Fruit fly (Drosophila melanogaster) whole organism, embryonic: ENCODE data around the gene jet.
A peak's percentile ranks its signal among the peaks of the same experiment; 100 is the strongest.

Experiments used
- Blimp-1 ChIP-seq: fragments of 200-800 bp; sonication (Bioruptor generic); optimal IDR thresholded peaks from 3 replicates; lab custom pipeline; 2018; ENCODE audit warnings: missing biosample characterization, missing genetic modification characterization, mild to moderate bottlenecking, moderate library complexity, missing genetic modification reagents
- CG1024 ChIP-seq: fragments of 200-800 bp; sonication (Bioruptor generic); IDR thresholded peaks from 2 replicates; pipeline ENCODE4 v1.3.6; 2022; ENCODE audit warnings: missing biosample characterization, missing genetic modification characterization
- CG11504 ChIP-seq: fragments of 200-800 bp; sonication (Bioruptor generic); optimal IDR thresholded peaks from 3 replicates; lab custom pipeline; 2019; ENCODE audit warnings: missing biosample characterization, mild to moderate bottlenecking, missing genetic modification characterization, moderate library complexity
- CG12071 ChIP-seq: fragments of 200-800 bp; sonication (Bioruptor generic); optimal IDR thresholded peaks from 3 replicates; lab custom pipeline; 2018; ENCODE audit warnings: missing biosample characterization, mild to moderate bottlenecking, missing genetic modification characterization
- CG12391 ChIP-seq: fragments of 200-800 bp; sonication (Bioruptor generic); optimal IDR thresholded peaks from 3 replicates; lab custom pipeline; 2018; ENCODE audit warnings: missing biosample characterization, mild to moderate bottlenecking, missing genetic modification characterization, moderate library complexity
- CG13296 ChIP-seq: fragments of 200-800 bp; sonication (Bioruptor generic); optimal IDR thresholded peaks from 3 replicates; lab custom pipeline; 2018; ENCODE audit warnings: missing biosample characterization, mild to moderate bottlenecking, missing genetic modification characterization
- CG15011 ChIP-seq: fragments of 200-800 bp; sonication (Bioruptor generic); optimal IDR thresholded peaks from 3 replicates; lab custom pipeline; 2018; ENCODE audit warnings: missing biosample characterization, mild to moderate bottlenecking, missing genetic modification characterization
- CG15269 ChIP-seq: fragments of 200-800 bp; sonication (Bioruptor generic); optimal IDR thresholded peaks from 2 replicates; lab custom pipeline; 2018; ENCODE audit warnings: missing biosample characterization, mild to moderate bottlenecking, missing genetic modification characterization, moderate library complexity
- CG1529 ChIP-seq: fragments of 200-800 bp; sonication (Bioruptor generic); optimal IDR thresholded peaks from 3 replicates; lab custom pipeline; 2018; ENCODE audit warnings: missing biosample characterization, missing genetic modification characterization
- CG15696 ChIP-seq: fragments of 200-800 bp; sonication (Bioruptor generic); optimal IDR thresholded peaks from 2 replicates; lab custom pipeline; 2019; ENCODE audit warnings: missing biosample characterization, mild to moderate bottlenecking, missing genetic modification characterization, moderate library complexity
- CG17361 ChIP-seq: fragments of 200-800 bp; sonication (Bioruptor generic); IDR thresholded peaks from 3 replicates; pipeline ENCODE4 v1.3.6; 2022; ENCODE audit warnings: missing biosample characterization, missing genetic modification characterization
- CG18262 ChIP-seq: fragments of 200-800 bp; optimal IDR thresholded peaks from 3 replicates; lab custom pipeline; 2019; ENCODE audit warnings: missing biosample characterization, mild to moderate bottlenecking, missing genetic modification characterization, moderate library complexity
- CG2202 ChIP-seq: fragments of 200-800 bp; sonication (Bioruptor generic); optimal IDR thresholded peaks from 2 replicates; lab custom pipeline; 2018; ENCODE audit warnings: missing biosample characterization, mild to moderate bottlenecking, missing genetic modification characterization
- CG2678 ChIP-seq: fragments of 200-800 bp; sonication (Bioruptor generic); optimal IDR thresholded peaks from 3 replicates; lab custom pipeline; 2019; ENCODE audit warnings: missing biosample characterization, mild to moderate bottlenecking, missing genetic modification characterization, moderate library complexity
- CG30431 ChIP-seq: fragments of 200-800 bp; sonication (Bioruptor generic); optimal IDR thresholded peaks from 2 replicates; lab custom pipeline; 2017; ENCODE audit warnings: missing biosample characterization, missing genetic modification characterization
- CG3281 ChIP-seq: fragments of 200-800 bp; sonication (Bioruptor generic); optimal IDR thresholded peaks from 3 replicates; lab custom pipeline; 2017; ENCODE audit warnings: missing biosample characterization, mild to moderate bottlenecking, missing genetic modification characterization
- CG3726 ChIP-seq: fragments of 200-800 bp; sonication (Bioruptor generic); IDR thresholded peaks from 3 replicates; pipeline ENCODE4, ENCODE4 v1.3.6; 2022; ENCODE audit warnings: missing biosample characterization, missing genetic modification characterization
- CG4328 ChIP-seq: fragments of 200-800 bp; sonication (Bioruptor generic); optimal IDR thresholded peaks from 3 replicates; lab custom pipeline; 2017; ENCODE audit warnings: missing biosample characterization, missing genetic modification reagents, missing genetic modification characterization
- CG4820 ChIP-seq: fragments of 200-800 bp; sonication (Bioruptor generic); optimal IDR thresholded peaks from 3 replicates; lab custom pipeline; 2016; ENCODE audit warnings: missing biosample characterization, missing genetic modification characterization
- CG5245 ChIP-seq: fragments of 200-800 bp; sonication (Bioruptor generic); optimal IDR thresholded peaks from 3 replicates; lab custom pipeline; 2016; ENCODE audit warnings: missing biosample characterization, missing genetic modification characterization
- CG7271 ChIP-seq: fragments of 200-800 bp; sonication (Bioruptor generic); optimal IDR thresholded peaks from 2 replicates; lab custom pipeline; 2018; ENCODE audit warnings: missing biosample characterization, mild to moderate bottlenecking, missing genetic modification characterization, moderate library complexity
- CG7745 ChIP-seq: fragments of 200-800 bp; sonication (Bioruptor generic); optimal IDR thresholded peaks from 2 replicates; lab custom pipeline; 2018; ENCODE audit warnings: missing biosample characterization, mild to moderate bottlenecking, missing genetic modification characterization, moderate library complexity
- CkIIα-i1 ChIP-seq: fragments of 200-800 bp; sonication (Bioruptor generic); IDR thresholded peaks from 2 replicates; pipeline ENCODE4 v1.3.6; 2022; ENCODE audit warnings: missing biosample characterization, missing genetic modification characterization
- CoRest ChIP-seq: fragments of 200-800 bp; sonication (Bioruptor generic); optimal IDR thresholded peaks from 3 replicates; lab custom pipeline; 2018; ENCODE audit warnings: missing biosample characterization, mild to moderate bottlenecking, missing genetic modification characterization, moderate library complexity
- D19A ChIP-seq: fragments of 200-800 bp; optimal IDR thresholded peaks from 3 replicates; lab custom pipeline; 2019; ENCODE audit warnings: missing biosample characterization, mild to moderate bottlenecking, missing genetic modification characterization, moderate library complexity
- Dbx ChIP-seq: fragments of 200-800 bp; sonication (Bioruptor generic); IDR thresholded peaks from 3 replicates; pipeline ENCODE4 v1.3.6; 2022; ENCODE audit warnings: missing biosample characterization, missing genetic modification characterization
- Dip2 ChIP-seq: fragments of 200-800 bp; sonication (Bioruptor generic); IDR thresholded peaks from 2 replicates; pipeline ENCODE4 v1.3.6; 2022; ENCODE audit warnings: missing biosample characterization, missing genetic modification characterization
- Dp ChIP-seq: fragments of 200-800 bp; sonication (Bioruptor generic); optimal IDR thresholded peaks from 2 replicates; lab custom pipeline; 2018; ENCODE audit warnings: missing biosample characterization, mild to moderate bottlenecking, missing genetic modification characterization, moderate library complexity
- Fer1 ChIP-seq: fragments of 200-800 bp; sonication (Bioruptor generic); optimal IDR thresholded peaks from 2 replicates; lab custom pipeline; 2017; ENCODE audit warnings: missing biosample characterization, mild to moderate bottlenecking, missing genetic modification characterization
- Hr78 ChIP-seq, 2 experiments: fragments of 200-800 bp in 1 of 2; fragments of >200 bp in 1 of 2; sonication (Bioruptor generic) in 1 of 2; optimal IDR thresholded peaks; 2 replicates each; lab custom pipeline; 2017 to 2019; ENCODE audit warnings: missing biosample characterization in 2 of 2, missing genetic modification characterization in 2 of 2, mild to moderate bottlenecking in 1 of 2, moderate library complexity in 1 of 2
- Meics ChIP-seq: fragments of 200-800 bp; sonication (Bioruptor generic); optimal IDR thresholded peaks from 2 replicates; lab custom pipeline; 2017; ENCODE audit warnings: missing biosample characterization, mild to moderate bottlenecking, missing genetic modification characterization
- Nf-YA ChIP-seq: fragments of 200-800 bp; sonication (Bioruptor generic); IDR thresholded peaks from 2 replicates; pipeline ENCODE4 v1.3.6; 2022; ENCODE audit warnings: missing biosample characterization, missing genetic modification characterization
- NfI ChIP-seq: fragments of 200-800 bp; sonication (Bioruptor generic); optimal IDR thresholded peaks from 3 replicates; lab custom pipeline; 2018; ENCODE audit warnings: missing biosample characterization, mild to moderate bottlenecking, missing genetic modification characterization, moderate library complexity
- Oli ChIP-seq: fragments of 200-800 bp; sonication (Bioruptor generic); optimal IDR thresholded peaks from 2 replicates; lab custom pipeline; 2018; ENCODE audit warnings: missing biosample characterization, mild to moderate bottlenecking, missing genetic modification characterization, moderate library complexity
- Opbp ChIP-seq: fragments of 200-800 bp; sonication (Bioruptor generic); IDR thresholded peaks from 3 replicates; pipeline ENCODE4 v1.3.6; 2022; ENCODE audit warnings: missing biosample characterization, missing genetic modification characterization; ENCODE audit not compliant: partially characterized antibody
- dpn ChIP-seq, 2 experiments: fragments of 200-800 bp; sonication (Bioruptor generic); optimal IDR thresholded peaks; 3 replicates each; lab custom pipeline; 2016; ENCODE audit warnings: missing biosample characterization in 2 of 2, missing genetic modification characterization in 2 of 2
- gem ChIP-seq: fragments of 200-800 bp; sonication (Bioruptor generic); optimal IDR thresholded peaks from 2 replicates; lab custom pipeline; 2019; ENCODE audit warnings: missing biosample characterization, mild to moderate bottlenecking, missing genetic modification characterization, moderate library complexity
- gsb-n ChIP-seq: fragments of 200-800 bp; sonication (Bioruptor generic); optimal IDR thresholded peaks from 3 replicates; lab custom pipeline; 2018; ENCODE audit warnings: missing biosample characterization, mild to moderate bottlenecking, missing genetic modification characterization
- lmd ChIP-seq: fragments of 200-800 bp; sonication (Bioruptor generic); IDR thresholded peaks from 2 replicates; pipeline ENCODE4 v1.3.6; 2022; ENCODE audit warnings: missing biosample characterization, missing genetic modification characterization
- onecut ChIP-seq: fragments of 200-800 bp; sonication (Bioruptor generic); IDR thresholded peaks from 2 replicates; pipeline ENCODE4 v1.3.6; 2022; ENCODE audit warnings: missing biosample characterization, missing genetic modification characterization
- phol ChIP-seq: fragments of 200-800 bp; sonication (Bioruptor generic); optimal IDR thresholded peaks from 3 replicates; lab custom pipeline; 2018; ENCODE audit warnings: missing biosample characterization, mild to moderate bottlenecking, missing genetic modification characterization, moderate library complexity
- prd ChIP-seq, 3 experiments: fragments of >200 bp in 2 of 3; fragments of 200-800 bp in 1 of 3; sonication (Bioruptor generic) in 1 of 3; optimal IDR thresholded peaks in 2 of 3; IDR thresholded peaks in 1 of 3; 2 replicates in 2 of 3; 3 replicates in 1 of 3; pipeline versions ENCODE4 v1.3.6 to Lab custom; 2017 to 2022; ENCODE audit warnings: missing biosample characterization in 1 of 3, missing genetic modification characterization in 1 of 3
- rib ChIP-seq: fragments of 200-800 bp; sonication (Bioruptor generic); IDR thresholded peaks from 2 replicates; pipeline ENCODE4 v1.3.6; 2022; ENCODE audit warnings: missing biosample characterization, missing genetic modification characterization
- row ChIP-seq: fragments of 200-800 bp; sonication (Bioruptor generic); IDR thresholded peaks from 3 replicates; pipeline ENCODE4 v1.3.6; 2022; ENCODE audit warnings: missing biosample characterization, missing genetic modification characterization
- sens ChIP-seq: fragments of 200-800 bp; sonication (Bioruptor generic); peaks from one replicate; lab custom pipeline; 2016; ENCODE audit warnings: missing biosample characterization, missing genetic modification characterization
- slp2 ChIP-seq: fragments of 200-800 bp; sonication (Bioruptor generic); optimal IDR thresholded peaks from 2 replicates; lab custom pipeline; 2016; ENCODE audit warnings: missing biosample characterization, missing genetic modification characterization
- tin ChIP-seq: fragments of 200-800 bp; sonication (Bioruptor generic); optimal IDR thresholded peaks from 3 replicates; lab custom pipeline; 2016; ENCODE audit warnings: missing biosample characterization, missing genetic modification characterization
- toy ChIP-seq: fragments of 200-800 bp; sonication (Bioruptor generic); IDR thresholded peaks from 2 replicates; pipeline ENCODE4 v1.3.6; 2022; ENCODE audit warnings: missing biosample characterization, missing genetic modification characterization
- wdn ChIP-seq: fragments of 200-800 bp; sonication (Bioruptor generic); IDR thresholded peaks from 2 replicates; pipeline ENCODE4 v1.3.6; 2022; ENCODE audit warnings: missing biosample characterization, missing genetic modification characterization
- wor ChIP-seq: fragments of 200-800 bp; sonication (Bioruptor generic); IDR thresholded peaks from 2 replicates; pipeline ENCODE4 v1.3.6; 2022; ENCODE audit warnings: missing biosample characterization, missing genetic modification characterization

jet gene

dm6 chr2L:4915715-4916153 is 33.9 kb downstream of the jet start (continued):
- TF ChIP-seq CG2202 (tag; lab: Kevin White, UChicago) (no peak), prd (optimal IDR thresholded peaks at IDR 0.05; lab: Kevin White, UChicago) (no peak), prd (GFP tag; IDR thresholded peaks at IDR 0.05; lab: Robert Waterston, UW) (no peak), CG30431 (GFP tag; lab: Kevin White, UChicago) (peak; percentile 11), NfI (GFP tag; lab: Kevin White, UChicago) (no peak), CkIIα-i1 (GFP tag; lab: Robert Waterston, UW) (no peak), CG5245 (GFP tag; lab: Kevin White, UChicago) (no peak), CG3726 (GFP tag; lab: Robert Waterston, UW) (no peak), gsb-n (tag; lab: Kevin White, UChicago) (peak; percentile 6), CG15269 (tag; lab: Kevin White, UChicago) (peak; percentile 7), CG4820 (peak; percentile 24), Blimp-1 (peak; percentile 55), CG11504 (peak; percentile 63), CG4328 (GFP tag; lab: Kevin White, UChicago) (no peak), Dbx (GFP tag; lab: Robert Waterston, UW) (no peak), CG7745 (tag; lab: Kevin White, UChicago) (no peak), CG1024 (GFP tag; lab: Robert Waterston, UW) (no peak), onecut (GFP tag; lab: Robert Waterston, UW) (0 out of 2 replicates have a peak, but pooled peaks have one; percentile 16), CG13296 (no peak), Nf-YA (GFP tag; lab: Robert Waterston, UW) (0 out of 2 replicates have a peak, but pooled peaks have one; percentile 43), gem (peak; percentile 60), slp2 (no peak), Oli (tag; lab: Kevin White, UChicago) (peak; percentile 22), Dp (no peak), wdn (GFP tag; lab: Robert Waterston, UW) (peak; percentile 13; the same call in 1 of the 2 replicates), Opbp (GFP tag; lab: Robert Waterston, UW) (no peak), tin (peak; percentile 8), Fer1 (GFP tag; lab: Kevin White, UChicago) (no peak), lmd (GFP tag; lab: Robert Waterston, UW) (peak; percentile 37), Meics (GFP tag; lab: Kevin White, UChicago) (peak; percentile 5), CG1529 (GFP tag; lab: Kevin White, UChicago) (peak; percentile 28), sens (GFP tag; lab: Kevin White, UChicago) (peak; percentile 87), CG15011 (GFP tag; lab: Kevin White, UChicago) (no peak), CoRest (tag; lab: Kevin White, UChicago) (peak; percentile 22), CG17361 (peak; percentile 67), CG3281 (GFP tag; lab: Kevin White, UChicago) (peak; percentile 3), CG7271 (tag; lab: Kevin White, UChicago) (no peak), Hr78 (GFP tag; optimal IDR thresholded peaks at IDR 0.05; lab: Kevin White, UChicago) (peak in 1 of 2 experiments; percentile 90), CG12071 (GFP tag; lab: Kevin White, UChicago) (no peak), CG12391 (peak; percentile 37), toy (GFP tag; lab: Robert Waterston, UW) (no peak), wor (GFP tag; lab: Robert Waterston, UW) (peak; percentile 33; the same call in 1 of the 2 replicates), row (GFP tag; lab: Robert Waterston, UW) (peak; percentile 35; the same call in 1 of the 3 replicates), phol (tag; lab: Kevin White, UChicago) (peak; percentile 61), rib (GFP tag; lab: Robert Waterston, UW) (no peak), CG15696 (peak; percentile 26), D19A (tag; lab: Kevin White, UChicago) (peak; percentile 36), CG18262 (tag; lab: Kevin White, UChicago) (peak; percentile 57), dpn (GFP tag; optimal IDR thresholded peaks at IDR 0.05; lab: Kevin White, UChicago) (no peak), Dip2 (no peak), CG2678 (peak; percentile 50)
